Fruit fly (Drosophila melanogaster) whole organism, embryonic: ENCODE data around the gene CCAP-R.

Experiments
- ATbp ChIP-seq: fragments of 200-800 bp; sonication (Bioruptor generic); optimal IDR thresholded peaks from 2 replicates; lab custom pipeline; 2017; ENCODE audit warnings: missing biosample characterization, mild to moderate bottlenecking, missing genetic modification characterization, missing genetic modification reagents
- Bgb ChIP-seq: fragments of 200-800 bp; sonication (Bioruptor generic); IDR thresholded peaks from 2 replicates; pipeline ENCODE4 v1.3.6; 2022; ENCODE audit warnings: missing biosample characterization, missing genetic modification characterization; ENCODE audit not compliant: partially characterized antibody
- C15 ChIP-seq: fragments of 200-800 bp; sonication (Bioruptor generic); IDR thresholded peaks from 3 replicates; pipeline ENCODE4 v1.3.6; 2022; ENCODE audit warnings: missing biosample characterization, missing genetic modification characterization
- CG11085 ChIP-seq: fragments of 200-800 bp; sonication (Bioruptor generic); IDR thresholded peaks from 2 replicates; pipeline ENCODE4 v1.3.6; 2022; ENCODE audit warnings: missing biosample characterization, missing genetic modification characterization
- CG11695 ChIP-seq: fragments of 200-800 bp; sonication (Bioruptor generic); IDR thresholded peaks from 3 replicates; pipeline ENCODE4 v1.3.6; 2022; ENCODE audit warnings: missing biosample characterization, missing genetic modification characterization
- CG11723 ChIP-seq: fragments of 200-800 bp; sonication (Bioruptor generic); optimal IDR thresholded peaks from 2 replicates; lab custom pipeline; 2017; ENCODE audit warnings: missing biosample characterization, mild to moderate bottlenecking, missing genetic modification characterization
- CG12071 ChIP-seq: fragments of 200-800 bp; sonication (Bioruptor generic); optimal IDR thresholded peaks from 3 replicates; lab custom pipeline; 2018; ENCODE audit warnings: missing biosample characterization, mild to moderate bottlenecking, missing genetic modification characterization
- CG14710 ChIP-seq: fragments of 200-800 bp; sonication (Bioruptor generic); optimal IDR thresholded peaks from 3 replicates; lab custom pipeline; 2019; ENCODE audit warnings: missing biosample characterization, mild to moderate bottlenecking, missing genetic modification characterization, moderate library complexity
- CG15269 ChIP-seq: fragments of 200-800 bp; sonication (Bioruptor generic); optimal IDR thresholded peaks from 2 replicates; lab custom pipeline; 2018; ENCODE audit warnings: missing biosample characterization, mild to moderate bottlenecking, missing genetic modification characterization, moderate library complexity
- CG15696 ChIP-seq: fragments of 200-800 bp; sonication (Bioruptor generic); optimal IDR thresholded peaks from 2 replicates; lab custom pipeline; 2019; ENCODE audit warnings: missing biosample characterization, mild to moderate bottlenecking, missing genetic modification characterization, moderate library complexity
- CG17612 ChIP-seq: fragments of 200-800 bp; sonication (Bioruptor generic); IDR thresholded peaks from 2 replicates; pipeline ENCODE4 v1.3.6; 2022; ENCODE audit warnings: missing biosample characterization, missing genetic modification characterization
- CG18764 ChIP-seq: fragments of 200-800 bp; sonication (Bioruptor generic); optimal IDR thresholded peaks from 3 replicates; lab custom pipeline; 2016; ENCODE audit warnings: missing biosample characterization, missing genetic modification characterization
- CG2678 ChIP-seq: fragments of 200-800 bp; sonication (Bioruptor generic); optimal IDR thresholded peaks from 3 replicates; lab custom pipeline; 2019; ENCODE audit warnings: missing biosample characterization, mild to moderate bottlenecking, missing genetic modification characterization, moderate library complexity
- CG4328 ChIP-seq: fragments of 200-800 bp; sonication (Bioruptor generic); optimal IDR thresholded peaks from 3 replicates; lab custom pipeline; 2017; ENCODE audit warnings: missing biosample characterization, missing genetic modification reagents, missing genetic modification characterization
- CG43689 ChIP-seq: fragments of 200-800 bp; sonication (Bioruptor generic); IDR thresholded peaks from 2 replicates; pipeline ENCODE4 v1.3.6; 2022; ENCODE audit warnings: missing biosample characterization, missing genetic modification characterization
- CG4730 ChIP-seq: fragments of 200-800 bp; sonication (Bioruptor generic); IDR thresholded peaks from 2 replicates; pipeline ENCODE4 v1.3.6; 2022; ENCODE audit warnings: missing biosample characterization, missing genetic modification characterization
- CG7786 ChIP-seq: fragments of 200-800 bp; sonication (Bioruptor generic); optimal IDR thresholded peaks from 2 replicates; lab custom pipeline; 2016; ENCODE audit warnings: missing biosample characterization, missing genetic modification characterization
- CG8281 ChIP-seq: fragments of 200-800 bp; sonication (Bioruptor generic); optimal IDR thresholded peaks from 2 replicates; lab custom pipeline; 2018; ENCODE audit warnings: missing biosample characterization, mild to moderate bottlenecking, missing genetic modification characterization, moderate library complexity
- CG9609 ChIP-seq: fragments of 200-800 bp; sonication (Bioruptor generic); optimal IDR thresholded peaks from 3 replicates; lab custom pipeline; 2016; ENCODE audit warnings: missing biosample characterization, missing genetic modification characterization
- Dbx ChIP-seq: fragments of 200-800 bp; sonication (Bioruptor generic); IDR thresholded peaks from 3 replicates; pipeline ENCODE4 v1.3.6; 2022; ENCODE audit warnings: missing biosample characterization, missing genetic modification characterization
- Dek ChIP-seq: fragments of 200-800 bp; sonication (Bioruptor generic); optimal IDR thresholded peaks from 3 replicates; lab custom pipeline; 2019; ENCODE audit warnings: missing biosample characterization, mild to moderate bottlenecking, missing genetic modification characterization, moderate library complexity
- Dip3 ChIP-seq: fragments of 200-800 bp; sonication (Bioruptor generic); optimal IDR thresholded peaks from 3 replicates; lab custom pipeline; 2016; ENCODE audit warnings: missing biosample characterization, missing genetic modification characterization
- Doc2 ChIP-seq: fragments of 200-800 bp; sonication (Bioruptor generic); IDR thresholded peaks from 2 replicates; pipeline ENCODE4 v1.3.6; 2022; ENCODE audit warnings: missing biosample characterization, missing genetic modification characterization
- Ets65A ChIP-seq: fragments of 200-800 bp; sonication (Bioruptor generic); peaks from one replicate; lab custom pipeline; 2016; ENCODE audit warnings: missing biosample characterization, missing genetic modification characterization
- H2.0 ChIP-seq: fragments of 200-800 bp; sonication (Bioruptor generic); IDR thresholded peaks from 2 replicates; pipeline ENCODE4 v1.3.6; 2022; ENCODE audit warnings: missing biosample characterization, missing genetic modification characterization
- Jarid2 ChIP-seq: fragments of 200-800 bp; sonication (Bioruptor generic); optimal IDR thresholded peaks from 3 replicates; lab custom pipeline; 2017; ENCODE audit warnings: mild to moderate bottlenecking, missing biosample characterization, missing genetic modification reagents, missing genetic modification characterization
- Max ChIP-seq: fragments of 200-800 bp; sonication (Bioruptor generic); optimal IDR thresholded peaks from 2 replicates; lab custom pipeline; 2016; ENCODE audit warnings: missing biosample characterization, mild to moderate bottlenecking, missing genetic modification characterization
- NfI ChIP-seq: fragments of 200-800 bp; sonication (Bioruptor generic); optimal IDR thresholded peaks from 3 replicates; lab custom pipeline; 2018; ENCODE audit warnings: missing biosample characterization, mild to moderate bottlenecking, missing genetic modification characterization, moderate library complexity
- Sox100B ChIP-seq: fragments of 200-800 bp; sonication (Bioruptor generic); optimal IDR thresholded peaks from 3 replicates; lab custom pipeline; 2018; ENCODE audit warnings: missing biosample characterization, mild to moderate bottlenecking, missing genetic modification characterization
- Sox102F ChIP-seq: fragments of 200-800 bp; sonication (Bioruptor generic); optimal IDR thresholded peaks from 2 replicates; lab custom pipeline; 2018; ENCODE audit warnings: missing biosample characterization, mild to moderate bottlenecking, missing genetic modification characterization, moderate library complexity
- Sry-δ ChIP-seq: fragments of 200-800 bp; sonication (Bioruptor generic); optimal IDR thresholded peaks from 2 replicates; lab custom pipeline; 2016; ENCODE audit warnings: missing biosample characterization, missing genetic modification characterization
- Vsx1 ChIP-seq: fragments of 200-800 bp; sonication (Bioruptor generic); optimal IDR thresholded peaks from 2 replicates; lab custom pipeline; 2017; ENCODE audit warnings: missing biosample characterization, mild to moderate bottlenecking, missing genetic modification characterization, missing genetic modification reagents
- Xbp1 ChIP-seq: fragments of 200-800 bp; sonication (Bioruptor generic); optimal IDR thresholded peaks from 3 replicates; lab custom pipeline; 2016; ENCODE audit warnings: missing biosample characterization, mild to moderate bottlenecking, missing genetic modification characterization
- ara ChIP-seq: fragments of 200-800 bp; sonication (Bioruptor generic); IDR thresholded peaks from 2 replicates; pipeline ENCODE4 v1.3.6; 2022; ENCODE audit warnings: missing biosample characterization, missing genetic modification characterization
- btn ChIP-seq: fragments of 200-800 bp; sonication (Bioruptor generic); optimal IDR thresholded peaks from 2 replicates; lab custom pipeline; 2016; ENCODE audit warnings: missing biosample characterization, missing genetic modification characterization
- dan ChIP-seq: fragments of 200-800 bp; sonication (Bioruptor generic); IDR thresholded peaks from 2 replicates; pipeline ENCODE4 v1.3.6; 2022; ENCODE audit warnings: missing biosample characterization, missing genetic modification characterization
- dimm ChIP-seq: fragments of 200-800 bp; sonication (Bioruptor generic); IDR thresholded peaks from 2 replicates; pipeline ENCODE4 v1.3.6; 2022; ENCODE audit warnings: missing biosample characterization, missing genetic modification characterization
- dmrt99B ChIP-seq: fragments of 200-800 bp; sonication (Bioruptor generic); optimal IDR thresholded peaks from 2 replicates; lab custom pipeline; 2018; ENCODE audit warnings: missing biosample characterization, mild to moderate bottlenecking, missing genetic modification characterization, moderate library complexity
- gsb-n ChIP-seq: fragments of 200-800 bp; sonication (Bioruptor generic); optimal IDR thresholded peaks from 3 replicates; lab custom pipeline; 2018; ENCODE audit warnings: missing biosample characterization, mild to moderate bottlenecking, missing genetic modification characterization
- h ChIP-seq: fragments of >200 bp; optimal IDR thresholded peaks from 2 replicates; lab custom pipeline; 2017
- hth ChIP-seq: fragments of >200 bp; optimal IDR thresholded peaks from 2 replicates; lab custom pipeline; 2017; ENCODE audit warnings: inconsistent platforms
- lmd ChIP-seq: fragments of 200-800 bp; sonication (Bioruptor generic); IDR thresholded peaks from 2 replicates; pipeline ENCODE4 v1.3.6; 2022; ENCODE audit warnings: missing biosample characterization, missing genetic modification characterization
- p53 ChIP-seq: fragments of 200-800 bp; sonication (Bioruptor generic); optimal IDR thresholded peaks from 2 replicates; lab custom pipeline; 2016; ENCODE audit warnings: missing biosample characterization, missing genetic modification characterization
- prd ChIP-seq, 3 experiments: fragments of >200 bp in 2 of 3; fragments of 200-800 bp in 1 of 3; sonication (Bioruptor generic) in 1 of 3; optimal IDR thresholded peaks in 2 of 3; IDR thresholded peaks in 1 of 3; 2 replicates in 2 of 3; 3 replicates in 1 of 3; pipeline versions ENCODE4 v1.3.6 to Lab custom; 2017 to 2022; ENCODE audit warnings: missing biosample characterization in 1 of 3, missing genetic modification characterization in 1 of 3
- run ChIP-seq: fragments of 200-800 bp; sonication (Bioruptor generic); optimal IDR thresholded peaks from 3 replicates; lab custom pipeline; 2018; ENCODE audit warnings: missing biosample characterization, mild to moderate bottlenecking, missing genetic modification characterization
- slp2 ChIP-seq: fragments of 200-800 bp; sonication (Bioruptor generic); optimal IDR thresholded peaks from 2 replicates; lab custom pipeline; 2016; ENCODE audit warnings: missing biosample characterization, missing genetic modification characterization
- sna ChIP-seq: fragments of 200-800 bp; sonication (Bioruptor generic); IDR thresholded peaks from 2 replicates; pipeline ENCODE4 v1.3.6; 2022; ENCODE audit warnings: missing biosample characterization, missing genetic modification characterization; ENCODE audit not compliant: partially characterized antibody
- unc-4 ChIP-seq: fragments of 200-800 bp; sonication (Bioruptor generic); IDR thresholded peaks from 2 replicates; pipeline ENCODE4 v1.3.6; 2022; ENCODE audit warnings: missing biosample characterization, missing genetic modification characterization; ENCODE audit not compliant: partially characterized antibody
- vfl ChIP-seq: fragments of 200-800 bp; sonication (Bioruptor generic); optimal IDR thresholded peaks from 2 replicates; lab custom pipeline; 2016; ENCODE audit warnings: missing biosample characterization, missing genetic modification characterization
- wek ChIP-seq: fragments of 200-800 bp; sonication (Bioruptor generic); optimal IDR thresholded peaks from 3 replicates; lab custom pipeline; 2018; ENCODE audit warnings: missing biosample characterization, mild to moderate bottlenecking, missing genetic modification characterization, moderate library complexity

The CCAP-R gene

DNA sequence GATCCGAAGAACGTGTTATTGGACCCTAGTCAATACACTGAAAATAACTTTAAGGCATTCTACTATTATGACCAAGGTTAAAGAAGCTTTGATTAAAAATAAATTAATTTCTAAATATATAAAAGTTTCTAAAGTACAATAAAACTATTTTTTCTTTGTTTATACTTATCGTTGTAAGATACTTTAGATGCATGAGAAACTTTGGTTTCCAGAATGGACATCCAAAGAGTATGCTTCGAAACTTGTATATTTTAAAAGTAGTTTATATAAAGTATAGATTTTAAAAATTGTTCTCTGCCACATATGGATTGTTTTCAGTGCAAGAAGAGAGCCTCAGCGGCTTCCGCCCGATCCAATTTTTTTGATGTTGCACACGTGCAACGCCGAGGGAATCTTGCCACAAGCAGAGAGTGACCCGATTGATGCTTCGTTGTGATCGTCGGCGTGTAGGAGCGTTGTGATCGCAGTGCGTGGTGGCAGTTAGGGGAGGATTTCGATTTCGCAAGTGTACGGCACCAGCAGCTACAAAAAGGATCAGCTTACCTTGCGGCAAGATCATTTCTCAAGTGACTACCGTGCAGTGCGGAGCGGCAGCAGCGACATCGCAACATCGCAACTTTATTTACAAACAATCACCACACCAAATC is 41.1 kb upstream of the CCAP-R start (continued):
- TF ChIP-seq CG8281 (tag; lab: Kevin White, UChicago) (no peak), Max (GFP tag; lab: Kevin White, UChicago) (peak; percentile 73), wek (no peak), Dek (no peak), Sox102F (GFP tag; lab: Kevin White, UChicago) (peak; percentile 87), Xbp1 (GFP tag; lab: Kevin White, UChicago) (peak; percentile 74), CG11695 (GFP tag; lab: Robert Waterston, UW) (peak; percentile 71), Bgb (GFP tag; lab: Robert Waterston, UW) (no peak), hth (lab: Kevin White, UChicago) (no peak), CG11085 (GFP tag; lab: Robert Waterston, UW) (no peak), Vsx1 (GFP tag; lab: Kevin White, UChicago) (peak; percentile 57), h (lab: Kevin White, UChicago) (no peak), sna (no peak), CG12071 (GFP tag; lab: Kevin White, UChicago) (no peak), prd (optimal IDR thresholded peaks at IDR 0.05; lab: Kevin White, UChicago) (no peak), prd (GFP tag; IDR thresholded peaks at IDR 0.05; lab: Robert Waterston, UW) (peak; percentile 85), dan (GFP tag; lab: Robert Waterston, UW) (no peak; the same call in none of the 2 replicates), slp2 (GFP tag; lab: Kevin White, UChicago) (no peak), Sox100B (GFP tag; lab: Kevin White, UChicago) (peak; percentile 89), CG14710 (peak; percentile 97), CG17612 (no peak), CG43689 (no peak), ara (GFP tag; lab: Robert Waterston, UW) (peak; percentile 69), CG15696 (tag; lab: Kevin White, UChicago) (peak; percentile 99), CG4730 (GFP tag; lab: Robert Waterston, UW) (peak; percentile 42), Jarid2 (GFP tag; lab: Kevin White, UChicago) (no peak), NfI (GFP tag; lab: Kevin White, UChicago) (peak; percentile 54), p53 (GFP tag; lab: Kevin White, UChicago) (no peak), unc-4 (GFP tag; lab: Robert Waterston, UW) (no peak), btn (no peak), dmrt99B (tag; lab: Kevin White, UChicago) (peak; percentile 84), CG18764 (peak; percentile 54), Sry-δ (no peak), Doc2 (GFP tag; lab: Robert Waterston, UW) (no peak), CG15269 (tag; lab: Kevin White, UChicago) (peak; percentile 41), C15 (GFP tag; lab: Robert Waterston, UW) (no peak), lmd (GFP tag; lab: Robert Waterston, UW) (peak; percentile 75), dimm (GFP tag; lab: Robert Waterston, UW) (no peak), Dbx (no peak), CG4328 (GFP tag; lab: Kevin White, UChicago) (no peak), CG9609 (GFP tag; lab: Kevin White, UChicago) (no peak), vfl (GFP tag; lab: Kevin White, UChicago) (no peak), run (tag; lab: Kevin White, UChicago) (peak; percentile 23), CG2678 (peak; percentile 70), H2.0 (GFP tag; lab: Robert Waterston, UW) (peak; percentile 49; the same call in 1 of the 2 replicates), Ets65A (GFP tag; lab: Kevin White, UChicago) (no peak), gsb-n (tag; lab: Kevin White, UChicago) (peak; percentile 89), Dip3 (GFP tag; lab: Kevin White, UChicago) (no peak), CG7786 (no peak), ATbp (GFP tag; lab: Kevin White, UChicago) (peak; percentile 71), CG11723 (GFP tag; lab: Kevin White, UChicago) (peak; percentile 54)
